Worm (Caenorhabditis elegans): ENCODE data around the gene srv-31.
"Not testable (repeated sequence)": the region's sequence is repeated elsewhere in the genome, so short reads cannot be mapped to it uniquely, and the experiment has no call there.

srv-31 gene

ce11 chrIV:6263244-6263643 lies 8.6 kb downstream of the srv-31 start, which contains the start of gene srv-28:
Gene srv-28, minus strand, starts transcription at chrIV:6263344.
- no peak for TF ChIP-seq scrt-1 (GFP tag; IDR thresholded peaks at IDR 0.05)
- TF ChIP-seq tbx-37 (GFP tag; conservative IDR thresholded peaks at IDR 0.05), result no peak
- no peak for TF ChIP-seq tbx-11 (GFP tag; IDR thresholded peaks at IDR 0.05)
- no peak for TF ChIP-seq sea-1 (GFP tag; conservative IDR thresholded peaks at IDR 0.05)
- TF ChIP-seq F13C5.2 (tag; optimal IDR thresholded peaks at IDR 0.05), result no peak
- TF ChIP-seq flt-1 (GFP tag; IDR thresholded peaks at IDR 0.05), result no peak
- no peak for TF ChIP-seq ceh-36 (tag; optimal IDR thresholded peaks at IDR 0.05)
- TF ChIP-seq hmbx-1 (tag; optimal IDR thresholded peaks at IDR 0.05), result no peak
- no peak for TF ChIP-seq pes-1 (GFP tag; IDR thresholded peaks at IDR 0.05)
- no peak for TF ChIP-seq B0310.2 (tag; optimal IDR thresholded peaks at IDR 0.05)
- no peak for TF ChIP-seq aly-1 (tag; optimal IDR thresholded peaks at IDR 0.05)
- no peak for TF ChIP-seq ama-1 (optimal IDR thresholded peaks at IDR 0.05)
- no peak for TF ChIP-seq ceh-13 (GFP tag; optimal IDR thresholded peaks at IDR 0.05)
- TF ChIP-seq hmg-4 (GFP tag; optimal IDR thresholded peaks at IDR 0.05), result no peak

- TF ChIP-seq hmg-4 (GFP tag; optimal IDR thresholded peaks at IDR 0.05), result no peak
- no peak for TF ChIP-seq ceh-13 (GFP tag; optimal IDR thresholded peaks at IDR 0.05)
- TF ChIP-seq flt-1 (GFP tag; IDR thresholded peaks at IDR 0.05), result no peak
- no peak for TF ChIP-seq ceh-36 (tag; optimal IDR thresholded peaks at IDR 0.05)
These were observed 12.1 kb downstream of the srv-31 start, which contains the start of gene nlp-16 for ce11 chrIV:6259732-6260131. Gene nlp-16, minus strand, starts transcription at chrIV:6259832.

- TF ChIP-seq pes-1 (GFP tag; IDR thresholded peaks at IDR 0.05) (no peak), scrt-1 (GFP tag; IDR thresholded peaks at IDR 0.05) (no peak), tra-4 (tag; optimal IDR thresholded peaks at IDR 0.05) (no peak), ets-7 (tag; optimal IDR thresholded peaks at IDR 0.05) (no peak), ceh-13 (GFP tag; optimal IDR thresholded peaks at IDR 0.05) (no peak), ceh-36 (tag; optimal IDR thresholded peaks at IDR 0.05) (no peak)
These were observed 12.9 kb downstream of the srv-31 start for ce11 chrIV:6258967-6259366.

ce11 chrIV:6254635-6255034 lies 17.2 kb downstream of the srv-31 start, which contains the start of gene T13A10.64:
Gene T13A10.64, plus strand, starts transcription at chrIV:6254935.
- TF ChIP-seq ceh-13 (GFP tag; optimal IDR thresholded peaks at IDR 0.05) (no peak), F13C5.2 (tag; optimal IDR thresholded peaks at IDR 0.05) (no peak), flt-1 (GFP tag; IDR thresholded peaks at IDR 0.05) (no peak), tra-4 (tag; optimal IDR thresholded peaks at IDR 0.05) (no peak), ama-1 (optimal IDR thresholded peaks at IDR 0.05) (no peak), hnd-1 (tag; optimal IDR thresholded peaks at IDR 0.05) (no peak), pes-1 (GFP tag; IDR thresholded peaks at IDR 0.05) (no peak), ceh-36 (tag; optimal IDR thresholded peaks at IDR 0.05) (no peak), tbx-37 (GFP tag; conservative IDR thresholded peaks at IDR 0.05) (no peak), hmg-4 (GFP tag; optimal IDR thresholded peaks at IDR 0.05) (no peak), hmbx-1 (tag; optimal IDR thresholded peaks at IDR 0.05) (no peak), aly-1 (tag; optimal IDR thresholded peaks at IDR 0.05) (no peak), tbx-11 (GFP tag; IDR thresholded peaks at IDR 0.05) (no peak)

ce11 chrIV:6253000-6253399 lies 18.8 kb downstream of the srv-31 start, which contains the start of gene T13A10.2:
Gene T13A10.2, plus strand, starts transcription at chrIV:6253300.
- not testable (repeated sequence) for TF ChIP-seq ceh-36 (tag; optimal IDR thresholded peaks at IDR 0.05); hmbx-1 (tag; optimal IDR thresholded peaks at IDR 0.05); ama-1 (optimal IDR thresholded peaks at IDR 0.05)

ce11 chrIV:6249591-6249990 lies 22.2 kb downstream of the srv-31 start, which contains the start of gene F58F9.1:
Gene F58F9.1, plus strand, starts transcription at chrIV:6249841.
- no peak for TF ChIP-seq scrt-1 (GFP tag; IDR thresholded peaks at IDR 0.05)
- TF ChIP-seq hmbx-1 (tag; optimal IDR thresholded peaks at IDR 0.05), result no peak
- no peak for TF ChIP-seq ama-1 (optimal IDR thresholded peaks at IDR 0.05)

ce11 chrIV:6248486-6248885 lies 23.3 kb downstream of the srv-31 start, which contains the start of gene acox-3:
Gene acox-3, minus strand, starts transcription at chrIV:6248492.
- TF ChIP-seq F13C5.2 (tag; optimal IDR thresholded peaks at IDR 0.05), result no peak
- TF ChIP-seq aly-1 (tag; optimal IDR thresholded peaks at IDR 0.05), result no peak

- TF ChIP-seq scrt-1 (GFP tag; IDR thresholded peaks at IDR 0.05) (no peak), hmg-4 (GFP tag; optimal IDR thresholded peaks at IDR 0.05) (no peak), ets-7 (tag; optimal IDR thresholded peaks at IDR 0.05) (no peak), hnd-1 (tag; optimal IDR thresholded peaks at IDR 0.05) (no peak), tra-4 (tag; optimal IDR thresholded peaks at IDR 0.05) (no peak), hmbx-1 (tag; optimal IDR thresholded peaks at IDR 0.05) (no peak), tbx-37 (GFP tag; conservative IDR thresholded peaks at IDR 0.05) (no peak), B0310.2 (tag; optimal IDR thresholded peaks at IDR 0.05) (no peak), F13C5.2 (tag; optimal IDR thresholded peaks at IDR 0.05) (no peak), flt-1 (GFP tag; IDR thresholded peaks at IDR 0.05) (no peak), sea-1 (GFP tag; conservative IDR thresholded peaks at IDR 0.05) (no peak), ceh-36 (tag; optimal IDR thresholded peaks at IDR 0.05) (no peak), tbx-11 (GFP tag; IDR thresholded peaks at IDR 0.05) (no peak), aly-1 (tag; optimal IDR thresholded peaks at IDR 0.05) (no peak), ama-1 (optimal IDR thresholded peaks at IDR 0.05) (no peak), ceh-13 (GFP tag; optimal IDR thresholded peaks at IDR 0.05) (no peak), pes-1 (GFP tag; IDR thresholded peaks at IDR 0.05) (no peak)
These were observed 31.8 kb downstream of the srv-31 start, which contains the start of gene F58F9.9 for ce11 chrIV:6239993-6240392. Gene F58F9.9, plus strand, starts transcription at chrIV:6240293.
